Fruit fly (Drosophila melanogaster): ENCODE measurements around the gene CG32815.

DNA sequence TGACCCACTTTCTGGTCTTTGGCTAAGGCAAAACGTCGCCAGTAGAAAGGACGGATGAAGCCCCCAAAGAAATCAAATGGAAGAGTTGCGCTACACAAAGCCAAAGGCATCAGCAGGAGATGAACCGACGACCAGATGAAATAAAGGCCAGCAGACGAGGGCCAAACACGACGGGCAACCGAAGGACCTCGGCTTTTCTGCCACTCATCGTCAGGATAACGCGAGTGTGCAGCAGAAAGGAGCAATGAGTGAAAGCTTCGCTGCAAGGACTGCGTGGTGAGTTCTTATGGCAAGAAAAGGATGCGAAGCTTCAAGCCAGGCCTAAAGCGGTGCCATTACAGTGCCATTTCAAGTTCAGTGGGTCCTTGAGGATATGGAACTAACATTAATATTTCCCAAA, 53.6 kb downstream of the CG32815 start:
- TF ChIP-seq CG7745 (tag; optimal IDR thresholded peaks at IDR 0.05) (no peak), TFAM (GFP tag; optimal IDR thresholded peaks at IDR 0.05) (no peak), Bteb2 (GFP tag; optimal IDR thresholded peaks at IDR 0.05) (no peak), CG9876 (GFP tag; optimal IDR thresholded peaks at IDR 0.05) (no peak), Abd-B (GFP tag; optimal IDR thresholded peaks at IDR 0.05) (no peak), salm (tag; optimal IDR thresholded peaks at IDR 0.05) (no peak), Scr (GFP tag; IDR thresholded peaks at IDR 0.05; ENCODE audit: partially characterized antibody) (no peak), CG12071 (GFP tag; optimal IDR thresholded peaks at IDR 0.05) (no peak), CG3163 (GFP tag; optimal IDR thresholded peaks at IDR 0.05) (no peak)
